Fruit fly (Drosophila melanogaster): ENCODE results near the gene Cpr67B.
A peak's percentile ranks its signal among the peaks of the same experiment; 100 is the strongest.

Cpr67B gene

DNA sequence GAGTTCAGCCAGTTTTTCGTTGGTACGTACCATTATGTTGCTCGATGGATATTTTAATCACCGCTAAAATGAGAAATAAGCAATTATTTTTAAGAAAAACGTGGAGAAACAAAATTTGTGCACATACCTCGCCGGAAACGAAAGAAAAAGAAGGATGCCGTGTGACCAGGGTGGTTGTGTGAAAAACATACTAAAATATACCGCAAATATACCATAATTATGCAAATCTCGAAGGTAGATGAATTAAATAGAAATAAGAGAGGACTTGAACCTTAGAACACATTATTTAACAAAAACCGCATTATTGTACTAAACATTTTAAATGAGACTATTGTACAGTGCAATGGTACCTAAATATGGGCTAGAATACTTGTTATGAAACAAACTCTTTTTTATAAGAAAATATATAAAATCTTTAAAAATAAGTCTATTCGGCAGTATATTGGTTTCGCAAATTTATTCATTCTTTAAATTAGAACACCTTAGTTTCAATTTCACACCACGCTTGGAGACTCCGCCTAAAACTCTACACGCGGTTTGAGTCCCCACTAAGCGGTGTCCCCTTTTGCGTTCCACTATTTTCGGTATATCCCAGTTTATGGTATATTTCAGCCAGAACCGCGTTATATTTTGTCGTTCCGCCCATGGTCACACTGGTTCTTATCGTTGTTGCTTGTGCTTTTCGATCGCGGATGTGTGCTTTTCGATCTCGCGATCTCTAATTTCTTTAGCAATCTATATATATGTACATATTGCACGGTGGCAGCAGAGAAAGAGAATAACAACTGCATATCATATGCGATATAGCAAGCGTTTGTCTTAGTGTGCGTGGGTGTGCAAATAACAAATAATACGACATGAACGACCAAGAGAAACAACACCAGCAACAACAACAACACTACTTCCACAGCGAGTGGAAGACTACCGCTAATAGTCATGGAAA, 25.3 kb downstream of the Cpr67B start, which contains the start of the genes RpS17 and MTF-1:
TSS of gene RpS17 (minus strand) at position 157 of the 943 bp plus-strand sequence.
TSS of gene MTF-1 (plus strand) at position 648 of the 943 bp plus-strand sequence.
- TF ChIP-seq CG4496 (GFP tag; IDR thresholded peaks at IDR 0.05), result peak; percentile 64
- TF ChIP-seq EcR (GFP tag; optimal IDR thresholded peaks at IDR 0.05), result peak; percentile 41
- no peak for TF ChIP-seq D1 (tag; optimal IDR thresholded peaks at IDR 0.05)
- peak; percentile 58 for TF ChIP-seq Snoo (tag; optimal IDR thresholded peaks at IDR 0.05)
- no peak for TF ChIP-seq CG32121 (GFP tag; IDR thresholded peaks at IDR 0.05)
- no peak for TF ChIP-seq CG9948 (tag; optimal IDR thresholded peaks at IDR 0.05)
- no peak for TF ChIP-seq Ets98B (GFP tag; IDR thresholded peaks at IDR 0.05)
- TF ChIP-seq CG17806 (tag; optimal IDR thresholded peaks at IDR 0.05), result peak; percentile 9
- no peak for TF ChIP-seq fd96Ca (GFP tag; IDR thresholded peaks at IDR 0.05)
- no peak for TF ChIP-seq CG14655 (GFP tag; optimal IDR thresholded peaks at IDR 0.05)
- TF ChIP-seq CG12605 (GFP tag; IDR thresholded peaks at IDR 0.05), result 0 out of 2 replicates have a peak, but pooled peaks have one; percentile 32
- TF ChIP-seq rn (GFP tag; IDR thresholded peaks at IDR 0.05), result no peak
- peak; percentile 24 for TF ChIP-seq Pif1A (GFP tag; optimal IDR thresholded peaks at IDR 0.05)
- peak; percentile 10 for TF ChIP-seq gl (tag; optimal IDR thresholded peaks at IDR 0.05)
- TF ChIP-seq CG15710 (tag; optimal IDR thresholded peaks at IDR 0.05), result no peak
- peak; percentile 6 for TF ChIP-seq CG13204 (GFP tag; optimal IDR thresholded peaks at IDR 0.05)
- TF ChIP-seq CG8159 (tag; optimal IDR thresholded peaks at IDR 0.05), result no peak
- TF ChIP-seq CG34367 (tag; optimal IDR thresholded peaks at IDR 0.05), result peak; percentile 27
- TF ChIP-seq Pif1B (GFP tag; optimal IDR thresholded peaks at IDR 0.05), result peak; percentile 26
- TF ChIP-seq CG8301 (tag; optimal IDR thresholded peaks at IDR 0.05), result peak; percentile 0
- no peak for TF ChIP-seq CG10348 (GFP tag; IDR thresholded peaks at IDR 0.05)

DNA sequence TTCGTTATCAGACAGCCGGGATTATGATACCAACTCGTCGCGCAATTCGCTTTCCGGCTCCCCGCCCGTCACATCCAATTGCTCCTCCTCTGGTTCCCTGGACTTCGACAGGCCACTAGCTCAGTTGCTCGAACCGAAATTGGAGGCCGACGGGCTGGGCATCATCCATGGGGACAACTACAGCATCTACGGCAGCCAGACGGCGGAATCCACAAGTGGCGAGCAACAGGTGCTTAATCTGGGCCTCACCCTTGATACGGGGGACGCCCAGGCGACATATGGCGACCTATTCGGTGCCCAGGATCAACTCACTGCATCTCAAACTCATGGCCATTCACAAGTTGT, 26.0 kb downstream of the Cpr67B start:
- TF ChIP-seq CG12605 (GFP tag; IDR thresholded peaks at IDR 0.05) (peak; percentile 42; the same call in 1 of the 2 replicates), CG34367 (tag; optimal IDR thresholded peaks at IDR 0.05) (no peak)

DNA sequence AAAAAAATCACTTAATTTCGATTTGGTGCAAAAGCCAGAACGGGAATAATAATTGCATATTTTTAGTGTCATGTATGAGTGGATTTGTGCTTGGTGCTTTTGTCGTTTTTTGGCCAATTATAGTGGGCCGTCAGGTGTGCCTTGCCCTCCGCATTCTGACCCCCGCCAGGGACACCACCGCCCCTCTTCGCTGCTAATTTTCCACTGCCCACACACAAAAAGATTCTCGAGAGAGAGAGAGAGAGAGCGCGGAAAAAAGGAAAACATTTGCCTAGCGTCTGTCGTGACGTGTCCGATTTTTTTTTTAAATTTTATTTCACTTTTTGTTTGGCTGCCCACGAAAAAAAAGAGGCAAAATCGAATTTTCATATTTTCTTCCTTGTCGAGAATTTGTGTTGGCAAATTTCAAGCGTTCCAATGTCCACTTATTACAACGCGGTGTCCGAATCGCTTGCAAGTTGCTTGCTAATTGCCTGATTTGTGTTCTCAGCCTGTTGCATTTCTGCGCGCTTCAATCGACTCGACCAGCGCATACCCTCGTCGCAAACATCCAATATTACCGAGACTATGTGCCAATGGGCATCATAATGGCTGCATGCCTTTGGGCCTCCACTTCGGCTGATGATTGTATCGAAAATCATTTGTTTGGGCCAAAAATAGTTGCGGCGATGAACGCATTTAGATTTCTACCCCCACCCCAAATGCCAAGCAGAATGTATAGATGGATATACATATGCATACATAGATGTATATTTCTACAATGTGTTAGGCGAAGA, 27.4 kb downstream of the Cpr67B start:
- TF ChIP-seq D1 (tag; optimal IDR thresholded peaks at IDR 0.05) (no peak), CG4496 (GFP tag; IDR thresholded peaks at IDR 0.05) (no peak), EcR (GFP tag; optimal IDR thresholded peaks at IDR 0.05) (no peak)

DNA sequence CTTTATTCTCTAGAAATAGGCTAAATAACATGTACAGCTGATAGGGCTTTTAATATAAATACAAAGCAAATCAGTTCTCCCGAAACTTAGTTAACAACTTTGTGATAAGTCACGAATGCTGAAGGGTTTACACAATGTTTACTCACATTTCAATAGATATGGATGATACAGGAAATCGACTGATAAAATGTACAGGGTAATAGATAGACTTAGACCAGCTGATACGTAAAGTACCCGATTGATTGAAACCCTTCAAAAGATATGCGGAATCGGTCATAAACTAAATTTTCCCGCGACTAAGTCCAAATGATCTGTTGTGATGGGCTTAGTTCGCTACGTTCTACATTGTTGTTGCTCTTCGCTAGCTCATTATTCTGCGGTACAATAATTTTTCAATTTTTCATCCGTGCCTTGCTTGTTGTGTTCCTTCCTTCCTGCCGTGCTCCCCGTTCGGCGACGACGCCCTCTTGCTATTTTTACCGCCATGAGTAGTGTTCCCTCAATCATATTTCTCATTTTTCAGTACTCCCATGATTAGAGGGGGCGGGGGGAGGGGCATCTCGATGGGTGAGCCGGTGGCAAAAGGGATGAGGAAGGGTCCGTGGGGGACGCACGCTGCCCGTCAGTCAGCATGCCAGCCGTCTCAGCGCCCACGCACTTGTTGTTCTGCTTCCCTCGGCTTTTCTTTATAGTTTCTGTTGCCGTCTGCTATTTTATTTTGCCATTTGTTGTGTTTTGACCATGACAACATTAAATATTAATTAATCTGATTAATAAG, 28.4 kb downstream of the Cpr67B start:
- no peak for TF ChIP-seq CG12605 (GFP tag; IDR thresholded peaks at IDR 0.05)
- peak; percentile 11 for TF ChIP-seq CG13204 (GFP tag; optimal IDR thresholded peaks at IDR 0.05)
- TF ChIP-seq rn (GFP tag; IDR thresholded peaks at IDR 0.05), result no peak
- TF ChIP-seq CG15710 (tag; optimal IDR thresholded peaks at IDR 0.05), result no peak
- 0 out of 2 replicates have a peak, but pooled peaks have one; percentile 37 for TF ChIP-seq CG32121 (GFP tag; IDR thresholded peaks at IDR 0.05)
- TF ChIP-seq fd96Ca (GFP tag; IDR thresholded peaks at IDR 0.05), result no peak
- TF ChIP-seq CG4496 (GFP tag; IDR thresholded peaks at IDR 0.05), result no peak
- TF ChIP-seq CG8159 (tag; optimal IDR thresholded peaks at IDR 0.05), result no peak
- TF ChIP-seq gl (tag; optimal IDR thresholded peaks at IDR 0.05), result no peak
- no peak for TF ChIP-seq CG34367 (tag; optimal IDR thresholded peaks at IDR 0.05)
- TF ChIP-seq CG10348 (GFP tag; IDR thresholded peaks at IDR 0.05), result no peak
- TF ChIP-seq D1 (tag; optimal IDR thresholded peaks at IDR 0.05), result no peak
- TF ChIP-seq CG8301 (tag; optimal IDR thresholded peaks at IDR 0.05), result no peak

DNA sequence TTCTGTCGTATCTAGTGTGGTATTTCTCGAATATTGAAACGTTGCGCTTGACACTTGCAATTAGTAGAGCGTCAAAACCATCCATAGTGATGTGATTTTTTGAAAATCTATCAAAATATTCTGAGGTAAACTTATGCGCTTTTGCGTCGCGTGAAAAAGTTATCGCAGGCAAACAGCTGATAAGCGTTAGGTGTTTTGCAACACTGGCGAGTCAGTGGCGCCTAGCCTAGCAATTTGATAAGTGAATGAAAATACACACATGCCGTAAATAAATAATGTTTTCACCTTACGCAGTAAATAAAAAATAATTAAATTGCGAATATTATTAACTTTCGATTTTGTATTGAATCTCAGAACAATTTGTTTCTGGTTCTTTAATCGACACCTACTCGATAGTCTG, 30.7 kb downstream of the Cpr67B start, which contains the start of gene CG42526:
TSS of gene CG42526 (minus strand) at position 85 of the 400 bp plus-strand sequence.
- TF ChIP-seq Pif1A (GFP tag; optimal IDR thresholded peaks at IDR 0.05) (no peak), CG34367 (tag; optimal IDR thresholded peaks at IDR 0.05) (peak; percentile 27), Ets98B (GFP tag; IDR thresholded peaks at IDR 0.05) (peak; percentile 35)

DNA sequence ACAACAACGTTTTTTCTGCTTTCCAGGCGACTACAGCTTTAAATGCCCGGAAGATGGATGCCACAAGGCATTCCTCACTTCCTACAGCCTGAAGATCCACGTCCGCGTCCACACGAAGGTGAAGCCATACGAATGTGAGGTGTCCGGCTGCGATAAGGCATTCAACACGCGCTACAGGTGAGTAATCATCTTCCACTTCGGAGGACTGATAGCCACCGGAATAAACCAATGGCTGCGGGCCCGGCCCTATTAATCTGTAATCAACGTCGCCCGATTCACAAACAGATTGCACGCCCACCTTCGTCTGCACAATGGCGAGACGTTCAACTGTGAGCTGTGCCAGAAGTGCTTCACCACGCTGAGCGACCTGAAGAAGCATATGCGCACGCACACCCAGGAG, 31.2 kb downstream of the Cpr67B start:
- no peak for TF ChIP-seq gl (tag; optimal IDR thresholded peaks at IDR 0.05)
- no peak for TF ChIP-seq CG34367 (tag; optimal IDR thresholded peaks at IDR 0.05)
- no peak for TF ChIP-seq CG4496 (GFP tag; IDR thresholded peaks at IDR 0.05)
- TF ChIP-seq CG8159 (tag; optimal IDR thresholded peaks at IDR 0.05), result no peak
- no peak for TF ChIP-seq CG15710 (tag; optimal IDR thresholded peaks at IDR 0.05)
- no peak for TF ChIP-seq Pif1A (GFP tag; optimal IDR thresholded peaks at IDR 0.05)
- TF ChIP-seq D1 (tag; optimal IDR thresholded peaks at IDR 0.05), result no peak
- no peak for TF ChIP-seq CG32121 (GFP tag; IDR thresholded peaks at IDR 0.05)
- no peak for TF ChIP-seq CG17806 (tag; optimal IDR thresholded peaks at IDR 0.05)
- TF ChIP-seq Snoo (tag; optimal IDR thresholded peaks at IDR 0.05), result no peak
- TF ChIP-seq CG12605 (GFP tag; IDR thresholded peaks at IDR 0.05), result no peak
- no peak for TF ChIP-seq CG10348 (GFP tag; IDR thresholded peaks at IDR 0.05)
- no peak for TF ChIP-seq fd96Ca (GFP tag; IDR thresholded peaks at IDR 0.05)
- TF ChIP-seq CG8301 (tag; optimal IDR thresholded peaks at IDR 0.05), result no peak
- no peak for TF ChIP-seq rn (GFP tag; IDR thresholded peaks at IDR 0.05)
- no peak for TF ChIP-seq CG9948 (tag; optimal IDR thresholded peaks at IDR 0.05)
- no peak for TF ChIP-seq Ets98B (GFP tag; IDR thresholded peaks at IDR 0.05)
- no peak for TF ChIP-seq CG13204 (GFP tag; optimal IDR thresholded peaks at IDR 0.05)

Data from whole organism, pupa.